Fruit fly (Drosophila melanogaster) whole organism, prepupa: Measurements from ENCODE around the gene CG44838.

Source experiments
- Blimp-1 ChIP-seq: fragments of 200-800 bp; sonication (Bioruptor generic); optimal IDR thresholded peaks from 3 replicates; lab custom pipeline; 2017; ENCODE audit warnings: missing biosample characterization, missing genetic modification characterization, mild to moderate bottlenecking, moderate library complexity, missing genetic modification reagents
- CG10669 ChIP-seq: fragments of 200-800 bp; sonication (Bioruptor generic); optimal IDR thresholded peaks from 3 replicates; lab custom pipeline; 2018; ENCODE audit warnings: missing biosample characterization, mild to moderate bottlenecking, missing genetic modification characterization, moderate library complexity
- CG16779 ChIP-seq: fragments of 200-800 bp; sonication (Bioruptor generic); optimal IDR thresholded peaks from 3 replicates; lab custom pipeline; 2017; ENCODE audit warnings: missing biosample characterization, mild to moderate bottlenecking, missing genetic modification characterization
- CG3032 ChIP-seq: fragments of 200-800 bp; optimal IDR thresholded peaks from 2 replicates; lab custom pipeline; 2019; ENCODE audit warnings: missing biosample characterization, mild to moderate bottlenecking, missing genetic modification characterization, moderate library complexity
- CG31627 ChIP-seq: fragments of 200-800 bp; sonication (Bioruptor generic); optimal IDR thresholded peaks from 3 replicates; lab custom pipeline; 2016; ENCODE audit warnings: missing biosample characterization, missing genetic modification characterization
- CG6792 ChIP-seq: fragments of 200-800 bp; sonication (Bioruptor generic); optimal IDR thresholded peaks from 3 replicates; lab custom pipeline; 2016; ENCODE audit warnings: missing biosample characterization, missing genetic modification characterization
- CG8119 ChIP-seq: fragments of 200-800 bp; sonication (Bioruptor generic); IDR thresholded peaks from 3 replicates; pipeline ENCODE4 v1.3.6; 2022; ENCODE audit warnings: missing biosample characterization, missing genetic modification characterization
- CG8632 ChIP-seq: fragments of 200-800 bp; sonication (Bioruptor generic); optimal IDR thresholded peaks from 3 replicates; lab custom pipeline; 2016; ENCODE audit warnings: missing biosample characterization, missing genetic modification characterization
- Hr4 ChIP-seq: fragments of 200-800 bp; sonication (Bioruptor generic); optimal IDR thresholded peaks from 3 replicates; lab custom pipeline; 2016; ENCODE audit warnings: missing biosample characterization, missing genetic modification characterization
- Lpt ChIP-seq: fragments of 200-800 bp; sonication (Bioruptor generic); optimal IDR thresholded peaks from 3 replicates; lab custom pipeline; 2016; ENCODE audit warnings: missing biosample characterization, missing genetic modification characterization
- OdsH ChIP-seq: fragments of 200-800 bp; sonication (Bioruptor generic); optimal IDR thresholded peaks from 3 replicates; lab custom pipeline; 2016; ENCODE audit warnings: missing biosample characterization, missing genetic modification characterization
- Sox102F ChIP-seq: fragments of 200-800 bp; sonication (Bioruptor generic); optimal IDR thresholded peaks from 2 replicates; lab custom pipeline; 2016; ENCODE audit warnings: missing biosample characterization, mild to moderate bottlenecking, missing genetic modification characterization
- fkh ChIP-seq: fragments of 200-800 bp; sonication (Bioruptor generic); optimal IDR thresholded peaks from 3 replicates; lab custom pipeline; 2017; ENCODE audit warnings: missing biosample characterization, mild to moderate bottlenecking, missing genetic modification characterization, moderate library complexity

DNA sequence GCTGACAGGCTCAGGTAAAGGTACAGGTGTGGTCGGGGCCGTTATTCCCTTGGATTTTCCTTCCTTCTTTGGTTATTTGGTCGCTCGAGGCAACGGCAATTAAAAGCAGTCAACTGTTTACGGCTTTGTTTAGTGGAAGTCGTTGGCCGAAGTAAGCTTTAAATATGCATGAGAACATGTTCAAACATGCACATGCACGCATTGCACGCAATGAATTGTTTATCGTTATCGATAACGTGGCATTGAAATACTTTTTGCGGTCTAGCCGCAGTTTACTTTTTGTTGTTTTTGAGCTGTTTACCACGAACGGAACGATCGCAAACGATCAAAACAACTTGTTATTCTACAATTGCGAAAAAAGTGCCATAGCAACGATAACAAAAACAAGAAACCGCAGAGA, 39.2 kb upstream of the CG44838 start:
- no peak for TF ChIP-seq CG6792 (GFP tag; lab: Kevin White, UChicago)
- TF ChIP-seq Blimp-1 (GFP tag; lab: Kevin White, UChicago), result no peak
- TF ChIP-seq Lpt, result no peak
- TF ChIP-seq Hr4 (GFP tag; lab: Kevin White, UChicago), result no peak
- TF ChIP-seq fkh, result no peak
- no peak for TF ChIP-seq CG16779 (tag; lab: Kevin White, UChicago)
- TF ChIP-seq OdsH, result no peak
- TF ChIP-seq Sox102F (GFP tag; lab: Kevin White, UChicago), result no peak
- TF ChIP-seq CG8632 (GFP tag; lab: Kevin White, UChicago), result no peak
- TF ChIP-seq CG8119 (GFP tag; lab: Robert Waterston, UW), result no peak
- no peak for TF ChIP-seq CG3032 (tag; lab: Kevin White, UChicago)
- no peak for TF ChIP-seq CG31627 (GFP tag; lab: Kevin White, UChicago)
- TF ChIP-seq CG10669 (GFP tag; lab: Kevin White, UChicago), result no peak
